Worm (Caenorhabditis elegans) whole organism, late embryonic: ENCODE measurements around the gene C15H9.9.

Experiments used
- F13H6.1 ChIP-seq: sonication (generic microtip); optimal IDR thresholded peaks from 2 replicates; lab custom pipeline; 2016; ENCODE audit warnings: missing genetic modification characterization, missing compliant biosample characterization
- T23F11.4 ChIP-seq: fragments of 200-800 bp; sonication (Bioruptor generic); optimal IDR thresholded peaks from 2 replicates; lab custom pipeline; 2018; ENCODE audit warnings: mild to moderate bottlenecking, missing genetic modification characterization, missing compliant biosample characterization
- Y22D7AL.16 ChIP-seq: sonication (generic microtip); optimal IDR thresholded peaks from 2 replicates; lab custom pipeline; 2016; ENCODE audit warnings: missing genetic modification characterization, missing compliant biosample characterization
- ahr-1 ChIP-seq: sonication (generic microtip); optimal IDR thresholded peaks from 2 replicates; lab custom pipeline; 2016; ENCODE audit warnings: missing genetic modification characterization, missing compliant biosample characterization
- ceh-18 ChIP-seq: sonication (generic microtip); optimal IDR thresholded peaks from 2 replicates; lab custom pipeline; 2016; ENCODE audit warnings: missing genetic modification characterization, missing compliant biosample characterization
- ceh-22 ChIP-seq: sonication (generic microtip); optimal IDR thresholded peaks from 2 replicates; lab custom pipeline; 2017; ENCODE audit warnings: missing biosample characterization, missing genetic modification characterization
- ceh-30 ChIP-seq: fragments of 150-350 bp; optimal IDR thresholded peaks from 2 replicates; lab custom pipeline; 2014; ENCODE audit warnings: missing biosample characterization, missing genetic modification characterization
- ceh-31 ChIP-seq: sonication (generic microtip); optimal IDR thresholded peaks from 2 replicates; lab custom pipeline; 2016; ENCODE audit warnings: missing genetic modification characterization, missing compliant biosample characterization
- ceh-34 ChIP-seq: sonication (generic microtip); optimal IDR thresholded peaks from 2 replicates; lab custom pipeline; 2016; ENCODE audit warnings: mild to moderate bottlenecking, missing genetic modification characterization, missing compliant biosample characterization
- ceh-48 ChIP-seq: sonication (generic microtip); optimal IDR thresholded peaks from 2 replicates; lab custom pipeline; 2016; ENCODE audit warnings: missing genetic modification characterization, inconsistent platforms, missing compliant biosample characterization
- ceh-6 ChIP-seq: fragments of 200-800 bp; sonication (Bioruptor generic); optimal IDR thresholded peaks from 2 replicates; lab custom pipeline; 2018; ENCODE audit warnings: mild to moderate bottlenecking, missing genetic modification characterization, missing compliant biosample characterization
- che-1 ChIP-seq: sonication (generic microtip); optimal IDR thresholded peaks from 2 replicates; lab custom pipeline; 2016; ENCODE audit warnings: mild to moderate bottlenecking, missing genetic modification characterization, missing compliant biosample characterization
- dmd-4 ChIP-seq: sonication (generic microtip); optimal IDR thresholded peaks from 2 replicates; lab custom pipeline; 2016; ENCODE audit warnings: borderline replicate concordance, missing genetic modification characterization, missing compliant biosample characterization
- elt-2 ChIP-seq: sonication (generic microtip); optimal IDR thresholded peaks from 2 replicates; lab custom pipeline; 2016; ENCODE audit warnings: missing genetic modification reagents, missing genetic modification characterization, missing compliant biosample characterization
- elt-4 ChIP-seq: sonication (generic microtip); optimal IDR thresholded peaks from 2 replicates; lab custom pipeline; 2016; ENCODE audit warnings: missing genetic modification characterization, missing compliant biosample characterization
- ets-4 ChIP-seq: sonication (generic microtip); optimal IDR thresholded peaks from 2 replicates; lab custom pipeline; 2016; ENCODE audit warnings: missing genetic modification characterization, missing compliant biosample characterization
- eyg-1 ChIP-seq: sonication (generic microtip); optimal IDR thresholded peaks from 2 replicates; lab custom pipeline; 2016; ENCODE audit warnings: missing genotype, missing genetic modification characterization, missing compliant biosample characterization
- fkh-10 ChIP-seq: fragments of 150-350 bp; optimal IDR thresholded peaks from 2 replicates; lab custom pipeline; 2014; ENCODE audit warnings: missing biosample characterization, missing genetic modification reagents, missing genetic modification characterization
- fkh-6 ChIP-seq: sonication (generic microtip); optimal IDR thresholded peaks from 2 replicates; lab custom pipeline; 2016; ENCODE audit warnings: missing genetic modification characterization, missing compliant biosample characterization
- hlh-13 ChIP-seq: fragments of 200-800 bp; sonication (Bioruptor generic); optimal IDR thresholded peaks from 2 replicates; lab custom pipeline; 2018; ENCODE audit warnings: mild to moderate bottlenecking, missing genetic modification characterization, missing compliant biosample characterization
- hlh-30 ChIP-seq: sonication (generic microtip); optimal IDR thresholded peaks from 2 replicates; lab custom pipeline; 2017; ENCODE audit warnings: antibody characterized with exemption, missing genetic modification characterization, missing compliant biosample characterization; ENCODE audit not compliant: insufficient read depth
- hlh-6 ChIP-seq: sonication (generic microtip); optimal IDR thresholded peaks from 2 replicates; lab custom pipeline; 2016; ENCODE audit warnings: missing genotype, missing genetic modification characterization, missing compliant biosample characterization
- hlh-8 ChIP-seq: sonication (generic microtip); optimal IDR thresholded peaks from 2 replicates; lab custom pipeline; 2016; ENCODE audit warnings: missing genotype, missing genetic modification characterization, missing compliant biosample characterization
- madf-2 ChIP-seq: sonication (generic microtip); optimal IDR thresholded peaks from 2 replicates; lab custom pipeline; 2017; ENCODE audit warnings: missing genetic modification characterization, missing compliant biosample characterization
- nhr-232 ChIP-seq: sonication (generic microtip); optimal IDR thresholded peaks from 2 replicates; lab custom pipeline; 2016; ENCODE audit warnings: missing genetic modification characterization, missing compliant biosample characterization
- npax-4 ChIP-seq: sonication (generic microtip); optimal IDR thresholded peaks from 2 replicates; lab custom pipeline; 2016; ENCODE audit warnings: missing genetic modification characterization, missing compliant biosample characterization
- pag-3 ChIP-seq: sonication (generic microtip); optimal IDR thresholded peaks from 2 replicates; lab custom pipeline; 2016; ENCODE audit warnings: missing compliant biosample characterization, missing genetic modification characterization, borderline replicate concordance
- pat-9 ChIP-seq: fragments of 200-800 bp; sonication (Bioruptor generic); optimal IDR thresholded peaks from 2 replicates; lab custom pipeline; 2018; ENCODE audit warnings: mild to moderate bottlenecking, missing genetic modification characterization, moderate library complexity, missing compliant biosample characterization
- pax-1 ChIP-seq: fragments of 150-350 bp; optimal IDR thresholded peaks from 2 replicates; lab custom pipeline; 2014; ENCODE audit warnings: missing biosample characterization, missing genetic modification characterization
- sdc-2 ChIP-seq: sonication (generic microtip); optimal IDR thresholded peaks from 2 replicates; lab custom pipeline; 2016; ENCODE audit warnings: missing genotype, missing genetic modification characterization, missing compliant biosample characterization
- sox-2 ChIP-seq: fragments of 200-800 bp; sonication (Bioruptor generic); IDR thresholded peaks from 2 replicates; pipeline ENCODE4 v1.3.6; 2022; ENCODE audit warnings: missing genetic modification reagents, missing genetic modification characterization, missing compliant biosample characterization
- sox-4 ChIP-seq: sonication (generic microtip); optimal IDR thresholded peaks from 2 replicates; lab custom pipeline; 2017; ENCODE audit warnings: mild to moderate bottlenecking, missing genetic modification characterization, inconsistent platforms, missing compliant biosample characterization
- syd-9 ChIP-seq: sonication (generic microtip); optimal IDR thresholded peaks from 2 replicates; lab custom pipeline; 2016; ENCODE audit warnings: mild to moderate bottlenecking, missing genetic modification characterization, moderate library complexity, missing compliant biosample characterization
- tbx-2 ChIP-seq: sonication (generic microtip); optimal IDR thresholded peaks from 2 replicates; lab custom pipeline; 2016; ENCODE audit warnings: missing genetic modification characterization, missing compliant biosample characterization
- tbx-7 ChIP-seq: sonication (generic microtip); optimal IDR thresholded peaks from 2 replicates; lab custom pipeline; 2016; ENCODE audit warnings: missing genotype, missing genetic modification characterization, missing compliant biosample characterization
- ttx-3 ChIP-seq: sonication (generic microtip); optimal IDR thresholded peaks from 2 replicates; lab custom pipeline; 2016; ENCODE audit warnings: missing genetic modification reagents, missing genetic modification characterization, missing compliant biosample characterization
- unc-55 ChIP-seq: sonication (generic microtip); optimal IDR thresholded peaks from 2 replicates; lab custom pipeline; 2017; ENCODE audit warnings: missing biosample characterization, missing genetic modification reagents, missing genetic modification characterization
- unc-86 ChIP-seq: sonication (generic microtip); optimal IDR thresholded peaks from 2 replicates; lab custom pipeline; 2016; ENCODE audit warnings: missing genetic modification characterization, missing compliant biosample characterization
- zip-5 ChIP-seq: sonication (generic microtip); optimal IDR thresholded peaks from 2 replicates; lab custom pipeline; 2016; ENCODE audit warnings: missing genetic modification characterization, missing compliant biosample characterization

C15H9.9 gene

DNA sequence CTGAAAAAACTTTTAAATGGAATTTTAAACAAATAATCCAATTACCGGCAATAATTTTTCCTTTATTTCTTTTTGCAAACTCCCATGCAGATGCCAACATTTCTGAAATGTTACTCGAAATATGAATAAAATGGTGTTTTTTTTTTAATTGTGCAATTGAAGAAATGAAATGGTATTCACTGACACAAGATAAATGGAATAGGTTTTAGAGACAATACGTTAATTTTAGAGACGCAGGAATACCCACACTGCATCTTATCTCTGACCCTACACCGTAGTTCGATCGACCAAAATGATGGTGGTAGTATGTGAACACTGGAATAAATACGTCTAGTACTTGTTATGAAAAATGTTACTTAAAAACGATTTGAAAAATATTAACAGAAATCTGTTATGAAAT, 15.3 kb downstream of the C15H9.9 start, which contains the start of gene prx-3:
Gene prx-3, minus strand, starts transcription at position 101 of the 400 bp plus-strand sequence.
- TF ChIP-seq elt-2 (tag; lab: Kevin White, UChicago): peak; percentile 4
- no peak for TF ChIP-seq Y22D7AL.16
- TF ChIP-seq syd-9: no peak

DNA sequence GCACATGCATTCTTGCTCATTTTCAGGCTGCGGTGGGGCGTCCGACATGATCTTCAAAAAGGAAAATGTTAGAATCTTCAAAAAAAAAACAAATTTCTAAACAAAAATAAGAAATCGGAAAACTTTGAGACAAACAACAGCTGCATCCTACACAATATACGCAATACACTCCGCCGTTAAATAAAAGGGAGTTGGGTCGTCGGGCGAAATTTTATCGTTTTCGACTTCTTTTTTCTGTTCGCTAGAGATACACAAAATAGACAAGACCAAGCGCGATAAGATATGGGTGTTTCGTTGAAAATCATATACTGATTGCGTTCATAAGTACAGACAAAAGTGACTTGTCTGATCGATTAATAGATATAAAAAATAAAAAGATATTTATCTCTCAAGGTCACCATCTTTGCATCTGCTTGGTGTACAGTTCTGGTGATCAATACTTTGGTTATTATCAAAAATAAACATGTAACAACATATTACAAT, 18.7 kb downstream of the C15H9.9 start, which contains the start of gene kynu-1:
Gene kynu-1, minus strand, starts transcription at position 51 of the 483 bp plus-strand sequence.
- peak; percentile 48 for TF ChIP-seq elt-2 (tag; lab: Kevin White, UChicago)
- no peak for TF ChIP-seq ceh-18 (tag; lab: Kevin White, UChicago)
- TF ChIP-seq, all 69 proteins: peak for 1

DNA sequence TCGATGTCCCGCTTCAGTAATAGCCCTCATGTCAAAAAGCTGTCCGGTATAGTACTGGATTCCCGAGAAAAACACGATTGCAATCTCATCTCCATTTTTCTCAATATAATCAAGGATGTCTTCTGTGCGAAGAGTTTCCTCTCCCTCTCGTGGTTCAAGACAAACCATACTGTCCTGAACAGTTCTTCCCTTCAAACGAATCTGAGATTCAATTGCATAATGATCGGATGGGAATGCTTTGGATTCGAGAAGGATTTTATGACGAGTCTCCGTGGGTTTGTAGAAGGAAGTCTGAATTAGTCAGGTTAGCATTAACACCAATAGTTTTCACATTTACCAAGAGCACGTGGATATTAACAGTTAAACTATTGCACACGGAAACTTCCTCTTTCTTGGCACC, 20.1 kb downstream of the C15H9.9 start:
- TF ChIP-seq zip-5 (tag; lab: Kevin White, UChicago) (no peak), unc-86 (tag; lab: Kevin White, UChicago) (no peak), ceh-48 (tag; lab: Kevin White, UChicago) (no peak), dmd-4 (tag; lab: Kevin White, UChicago) (no peak), ceh-18 (tag; lab: Kevin White, UChicago) (no peak), pat-9 (no peak), elt-2 (tag; lab: Kevin White, UChicago) (no peak)

DNA sequence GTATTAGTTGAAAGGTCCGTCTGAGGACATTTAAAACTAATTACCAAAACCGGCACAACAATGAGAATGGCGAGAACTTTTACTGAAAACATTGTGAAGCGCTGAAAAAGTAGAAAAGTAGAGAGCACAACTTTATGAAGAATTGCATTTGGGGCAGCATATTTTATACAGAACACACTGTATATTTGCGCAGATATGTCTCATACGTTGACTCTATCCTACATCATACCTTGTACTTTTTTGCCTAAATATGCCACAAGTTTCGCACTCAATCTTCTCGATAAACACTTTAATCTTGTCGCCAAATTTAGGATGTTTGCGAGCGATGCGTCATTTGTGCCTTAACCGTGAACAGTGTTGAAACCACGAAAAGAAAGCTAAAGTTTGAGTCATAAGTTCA, 24.8 kb downstream of the C15H9.9 start, which contains the start of gene C15H9.11:
Gene C15H9.11, minus strand, starts transcription at position 101 of the 400 bp plus-strand sequence.
- TF ChIP-seq unc-55 (no peak), tbx-7 (no peak), unc-86 (tag; lab: Kevin White, UChicago) (no peak), nhr-232 (tag; lab: Kevin White, UChicago) (no peak), fkh-10 (GFP tag; lab: Kevin White, UChicago) (no peak), pat-9 (no peak), madf-2 (tag; lab: Kevin White, UChicago) (no peak), ceh-30 (tag; lab: Kevin White, UChicago) (no peak), che-1 (tag; lab: Kevin White, UChicago) (no peak), elt-4 (tag; lab: Kevin White, UChicago) (no peak), T23F11.4 (GFP tag; lab: Kevin White, UChicago) (no peak), hlh-30 (no peak), F13H6.1 (tag; lab: Kevin White, UChicago) (no peak), Y22D7AL.16 (no peak), ets-4 (tag; lab: Kevin White, UChicago) (no peak), hlh-13 (GFP tag; lab: Kevin White, UChicago) (no peak)

DNA sequence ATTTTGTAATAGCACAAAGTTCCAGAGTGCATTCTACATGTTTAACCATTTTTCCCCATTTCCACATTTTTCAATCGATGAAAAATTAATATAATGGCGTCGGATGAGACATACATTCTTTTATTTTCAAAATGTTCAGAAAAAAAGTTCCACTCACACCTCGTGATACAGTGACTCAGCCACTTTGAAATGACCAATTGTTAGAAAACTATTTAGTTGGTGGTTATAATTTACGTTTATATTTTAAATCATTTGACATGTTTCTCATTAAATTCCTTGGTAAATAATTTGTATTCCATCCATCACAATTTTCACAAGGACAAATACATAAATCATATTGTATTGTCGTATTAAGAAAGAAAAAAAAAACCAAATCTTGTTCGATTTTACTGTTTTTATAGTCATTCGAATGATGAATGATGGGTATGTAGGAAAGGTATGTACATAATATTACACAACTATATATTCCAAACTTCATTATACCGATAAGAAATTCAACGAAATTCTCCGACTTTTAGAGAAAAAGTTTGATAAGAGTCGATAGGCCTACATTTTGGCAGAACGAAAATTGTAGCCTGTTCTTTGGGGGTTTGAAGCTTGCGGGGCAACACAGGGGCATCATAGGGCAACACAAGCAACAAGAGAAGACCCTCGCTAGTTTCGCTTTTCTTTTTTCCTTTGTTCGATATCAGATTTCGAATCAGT, 27.5 kb downstream of the C15H9.9 start:
- TF ChIP-seq ahr-1 (tag; lab: Kevin White, UChicago): no peak

DNA sequence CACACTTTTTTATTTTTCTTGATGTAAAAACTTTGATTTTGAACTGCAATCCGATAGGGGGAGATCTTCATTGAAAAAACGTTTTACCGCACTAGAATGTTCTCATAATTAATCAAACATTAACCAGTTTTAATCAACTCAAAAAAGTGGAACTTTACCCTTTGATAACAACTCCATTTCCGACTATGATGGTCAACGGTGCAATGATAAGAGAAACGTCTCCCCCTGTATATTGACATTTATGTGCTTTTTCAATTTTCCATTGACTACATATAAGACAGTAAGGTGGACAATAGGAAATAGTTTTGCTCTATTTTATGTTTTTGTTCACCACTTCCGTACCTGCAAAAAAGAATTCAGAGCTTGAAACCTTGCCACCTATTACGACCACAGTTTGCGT, 29.7 kb downstream of the C15H9.9 start:
- TF ChIP-seq npax-4 (tag; lab: Kevin White, UChicago) (no peak), elt-2 (tag; lab: Kevin White, UChicago) (peak; percentile 47), zip-5 (tag; lab: Kevin White, UChicago) (no peak), ceh-6 (GFP tag; lab: Kevin White, UChicago) (no peak)

DNA sequence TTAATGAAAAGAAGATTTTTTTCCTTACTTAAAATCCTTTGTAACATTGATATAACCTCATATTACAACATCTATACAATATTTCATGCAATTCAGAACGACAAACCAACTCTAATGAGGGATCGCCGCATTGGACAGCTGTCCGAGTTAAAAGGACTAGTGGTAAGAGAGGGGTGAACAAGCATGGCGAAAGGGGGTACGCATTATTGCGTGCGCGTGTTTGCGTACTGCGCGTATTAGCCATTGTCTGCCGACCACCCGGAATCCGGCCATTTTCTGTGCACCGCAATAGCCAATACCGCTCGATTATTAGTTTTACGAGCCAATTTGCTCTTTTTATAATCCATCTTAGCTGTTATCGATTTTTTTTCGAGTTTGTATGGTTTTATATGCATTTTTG, 30.5 kb downstream of the C15H9.9 start, which contains the start of gene C15H9.4:
Gene C15H9.4, plus strand, starts transcription at position 93 of the 400 bp plus-strand sequence.
- TF ChIP-seq hlh-6 (no peak), hlh-8 (tag; lab: Kevin White, UChicago) (no peak), pag-3 (tag; lab: Kevin White, UChicago) (no peak), ceh-31 (tag; lab: Kevin White, UChicago) (peak; percentile 57), hlh-13 (GFP tag; lab: Kevin White, UChicago) (no peak), elt-4 (tag; lab: Kevin White, UChicago) (no peak), sox-2 (GFP tag; lab: Robert Waterston, UW) (peak; percentile 76), ttx-3 (tag; lab: Kevin White, UChicago) (no peak), tbx-2 (tag; lab: Kevin White, UChicago) (peak; percentile 53), sox-4 (no peak), pat-9 (no peak), pax-1 (no peak), ceh-48 (tag; lab: Kevin White, UChicago) (peak; percentile 14), eyg-1 (tag; lab: Kevin White, UChicago) (no peak), ceh-34 (tag; lab: Kevin White, UChicago) (no peak), ceh-22 (tag; lab: Kevin White, UChicago) (no peak), ceh-18 (tag; lab: Kevin White, UChicago) (no peak), fkh-6 (tag; lab: Kevin White, UChicago) (no peak), unc-55 (peak; percentile 31), sdc-2 (peak; percentile 56)
